Worm (Caenorhabditis elegans): ENCODE results near the gene C06C3.10.

DNA sequence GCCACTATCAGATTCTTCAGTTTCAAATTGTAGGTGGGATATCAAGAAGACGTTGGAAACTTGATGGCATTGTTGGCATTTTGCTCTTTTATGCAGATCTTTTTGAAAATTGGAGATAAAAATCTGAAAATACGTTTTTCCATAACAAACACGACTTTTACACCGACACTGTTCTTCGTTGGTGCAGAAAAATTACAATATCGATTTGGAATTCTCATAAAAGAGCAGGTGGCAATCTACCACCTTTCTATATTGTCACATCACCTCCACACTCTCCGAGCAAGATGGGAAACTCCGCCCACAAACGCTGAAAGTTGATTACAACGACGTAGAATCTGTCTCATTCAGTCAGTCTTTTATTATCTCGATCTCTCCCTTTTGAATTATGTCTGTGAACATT, 30.4 kb upstream of the C06C3.10 start, which contains the start of gene arrd-2:
- no peak for TF ChIP-seq lin-11 (tag; optimal IDR thresholded peaks at IDR 0.05)
- TF ChIP-seq fkh-6 (tag; optimal IDR thresholded peaks at IDR 0.05), result no peak
- TF ChIP-seq fax-1 (tag; optimal IDR thresholded peaks at IDR 0.05), result no peak
- no peak for TF ChIP-seq hlh-15 (tag; optimal IDR thresholded peaks at IDR 0.05)
- no peak for TF ChIP-seq tbx-7 (tag; optimal IDR thresholded peaks at IDR 0.05)
- no peak for TF ChIP-seq F13H6.1 (tag; optimal IDR thresholded peaks at IDR 0.05)
- TF ChIP-seq pha-4 (tag; optimal IDR thresholded peaks at IDR 0.05), result no peak
- TF ChIP-seq ref-2 (tag; optimal IDR thresholded peaks at IDR 0.05), result no peak
- no peak for TF ChIP-seq elt-2 (tag; optimal IDR thresholded peaks at IDR 0.05)

Measured in whole organism, late embryonic.